Fruit fly (Drosophila melanogaster) whole organism, prepupa: ENCODE results near the gene CG6574.
A peak's percentile ranks its signal among the peaks of the same experiment; 100 is the strongest.

Experiments
- Blimp-1 ChIP-seq: fragments of 200-800 bp; sonication (Bioruptor generic); optimal IDR thresholded peaks from 3 replicates; lab custom pipeline; 2017; ENCODE audit warnings: missing biosample characterization, missing genetic modification characterization, mild to moderate bottlenecking, moderate library complexity, missing genetic modification reagents
- CG10631 ChIP-seq: fragments of 200-800 bp; sonication (Bioruptor generic); optimal IDR thresholded peaks from 2 replicates; lab custom pipeline; 2016; ENCODE audit warnings: missing biosample characterization, missing genetic modification characterization
- CG11762 ChIP-seq: fragments of 200-800 bp; sonication (Bioruptor generic); optimal IDR thresholded peaks from 3 replicates; lab custom pipeline; 2016; ENCODE audit warnings: missing biosample characterization, missing genetic modification characterization; ENCODE audit not compliant: insufficient read depth
- CG31627 ChIP-seq: fragments of 200-800 bp; sonication (Bioruptor generic); optimal IDR thresholded peaks from 3 replicates; lab custom pipeline; 2016; ENCODE audit warnings: missing biosample characterization, missing genetic modification characterization
- CG34406 ChIP-seq: fragments of 200-800 bp; sonication (Bioruptor generic); optimal IDR thresholded peaks from 3 replicates; lab custom pipeline; 2016; ENCODE audit warnings: missing biosample characterization, missing genetic modification characterization
- CG3919 ChIP-seq: fragments of 200-800 bp; sonication (Bioruptor generic); optimal IDR thresholded peaks from 3 replicates; lab custom pipeline; 2016; ENCODE audit warnings: missing biosample characterization, missing genetic modification characterization
- CG6854 ChIP-seq: fragments of 200-800 bp; sonication (Bioruptor generic); optimal IDR thresholded peaks from 2 replicates; lab custom pipeline; 2017; ENCODE audit warnings: missing biosample characterization, mild to moderate bottlenecking, missing genetic modification characterization
- CG8119 ChIP-seq: fragments of 200-800 bp; sonication (Bioruptor generic); IDR thresholded peaks from 3 replicates; pipeline ENCODE4 v1.3.6; 2022; ENCODE audit warnings: missing biosample characterization, missing genetic modification characterization
- Ets96B ChIP-seq: fragments of 200-800 bp; optimal IDR thresholded peaks from 2 replicates; lab custom pipeline; 2019; ENCODE audit warnings: missing biosample characterization, mild to moderate bottlenecking, missing genetic modification characterization, moderate library complexity
- Gug ChIP-seq: fragments of 200-800 bp; sonication (Bioruptor generic); IDR thresholded peaks from 2 replicates; pipeline ENCODE4 v1.3.6; 2022; ENCODE audit warnings: missing biosample characterization, missing genetic modification characterization
- Hr38 ChIP-seq: sonication (Bioruptor generic); optimal IDR thresholded peaks from 2 replicates; lab custom pipeline; 2016; ENCODE audit warnings: missing biosample characterization, missing genetic modification characterization
- Lpt ChIP-seq: fragments of 200-800 bp; sonication (Bioruptor generic); optimal IDR thresholded peaks from 3 replicates; lab custom pipeline; 2016; ENCODE audit warnings: missing biosample characterization, missing genetic modification characterization
- Met ChIP-seq: fragments of 200-800 bp; sonication (Bioruptor generic); optimal IDR thresholded peaks from 3 replicates; lab custom pipeline; 2016; ENCODE audit warnings: missing biosample characterization, missing genetic modification characterization
- OdsH ChIP-seq: fragments of 200-800 bp; sonication (Bioruptor generic); optimal IDR thresholded peaks from 3 replicates; lab custom pipeline; 2016; ENCODE audit warnings: missing biosample characterization, missing genetic modification characterization
- acj6 ChIP-seq: fragments of 200-800 bp; sonication (Bioruptor generic); optimal IDR thresholded peaks from 3 replicates; lab custom pipeline; 2016; ENCODE audit warnings: missing biosample characterization, missing genetic modification characterization
- dac ChIP-seq: fragments of 200-800 bp; sonication (Bioruptor generic); optimal IDR thresholded peaks from 2 replicates; lab custom pipeline; 2017; ENCODE audit warnings: missing biosample characterization, mild to moderate bottlenecking, missing genetic modification characterization
- dsx ChIP-seq: fragments of 200-800 bp; optimal IDR thresholded peaks from 3 replicates; lab custom pipeline; 2019; ENCODE audit warnings: missing biosample characterization, mild to moderate bottlenecking, missing genetic modification characterization, moderate library complexity; ENCODE audit not compliant: poor library complexity, severe bottlenecking
- fd59A ChIP-seq: fragments of 200-800 bp; sonication (Bioruptor generic); optimal IDR thresholded peaks from 2 replicates; lab custom pipeline; 2017; ENCODE audit warnings: missing biosample characterization, mild to moderate bottlenecking, missing genetic modification characterization, missing genetic modification reagents
- net ChIP-seq: fragments of 200-800 bp; sonication (Bioruptor generic); optimal IDR thresholded peaks from 3 replicates; lab custom pipeline; 2016; ENCODE audit warnings: missing biosample characterization, missing genetic modification characterization
- topi ChIP-seq: fragments of 200-800 bp; sonication (Bioruptor generic); optimal IDR thresholded peaks from 3 replicates; lab custom pipeline; 2016; ENCODE audit warnings: missing biosample characterization, missing genetic modification characterization
- vri ChIP-seq: fragments of 200-800 bp; sonication (Bioruptor generic); optimal IDR thresholded peaks from 3 replicates; lab custom pipeline; 2016; ENCODE audit warnings: missing biosample characterization, mild to moderate bottlenecking, missing genetic modification characterization

CG6574 gene

DNA sequence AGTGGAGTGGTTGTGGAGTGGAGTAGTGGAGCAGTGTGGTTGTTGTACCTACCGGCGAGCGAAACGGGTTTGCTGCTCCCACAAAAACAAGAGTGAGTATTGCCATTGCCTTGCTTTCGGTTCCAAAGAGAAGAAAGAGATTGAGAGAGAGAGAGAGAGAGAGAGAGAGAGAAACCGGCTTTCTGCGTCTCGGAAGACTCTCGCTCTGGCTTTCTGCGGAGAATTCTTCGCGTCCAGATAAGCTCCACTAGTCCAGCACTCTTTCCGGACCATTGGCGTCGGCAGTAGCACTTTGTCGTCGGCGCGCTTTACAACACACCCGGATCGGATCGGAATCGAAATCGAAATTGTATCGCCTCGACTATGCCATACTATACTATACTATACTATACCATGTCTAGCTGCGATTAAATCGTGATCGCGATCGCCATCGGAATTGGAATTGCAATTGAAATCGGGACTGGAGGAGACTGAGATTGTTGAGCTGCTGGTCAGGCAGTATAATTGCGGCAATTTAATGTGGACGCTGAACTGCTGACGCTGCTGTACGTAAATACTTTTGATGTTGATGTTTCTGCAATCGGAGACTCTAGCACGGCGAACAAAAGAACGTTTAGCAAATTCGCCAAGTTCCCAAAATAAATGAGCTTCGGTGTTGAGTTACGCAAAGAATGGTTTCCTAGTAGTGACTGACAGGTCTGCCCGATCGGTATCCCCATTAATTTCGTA is 35.8 kb downstream of the CG6574 start, which contains the start of gene Cad86C (continued):
- peak; percentile 33 for TF ChIP-seq topi (GFP tag; lab: Kevin White, UChicago)
- no peak for TF ChIP-seq Ets96B (tag; lab: Kevin White, UChicago)
- TF ChIP-seq Lpt (GFP tag; lab: Kevin White, UChicago), result peak; percentile 48
- TF ChIP-seq net, result no peak
- TF ChIP-seq CG3919 (GFP tag; lab: Kevin White, UChicago), result peak; percentile 52
- TF ChIP-seq CG6854 (GFP tag; lab: Kevin White, UChicago), result peak; percentile 67
- TF ChIP-seq fd59A (GFP tag; lab: Kevin White, UChicago), result no peak
- TF ChIP-seq vri, result peak; percentile 11
- no peak for TF ChIP-seq dac
- TF ChIP-seq CG8119, result peak; percentile 65; the same call in 2 of the 3 replicates
- peak; percentile 72 for TF ChIP-seq dsx

DNA sequence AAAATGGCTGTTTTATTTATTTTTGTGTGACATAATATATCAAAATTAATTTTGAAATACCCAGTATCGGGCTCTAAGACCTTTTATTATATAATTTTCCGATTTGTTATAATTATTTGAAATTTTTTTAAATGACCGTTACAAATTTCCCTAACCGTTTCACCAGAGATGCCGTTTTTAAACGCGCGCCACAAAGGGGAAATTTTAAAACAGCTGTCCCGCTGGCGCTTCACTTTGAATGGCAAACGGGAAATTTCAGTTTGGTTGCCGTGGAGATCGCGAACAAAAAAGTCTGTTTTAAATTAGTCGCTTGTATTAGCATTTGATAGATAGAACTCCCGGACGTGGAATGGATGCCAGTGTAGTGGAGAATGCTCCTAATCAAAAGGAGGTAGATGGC is 47.8 kb downstream of the CG6574 start, which contains the start of the genes CG14693 and TTLL15:
Gene CG14693, minus strand, starts transcription at position 16 of the 400 bp plus-strand sequence.
Gene TTLL15, plus strand, starts transcription at position 257 of the 400 bp plus-strand sequence.
- TF ChIP-seq topi (GFP tag; lab: Kevin White, UChicago) (no peak), Hr38 (GFP tag; lab: Kevin White, UChicago) (no peak), CG31627 (GFP tag; lab: Kevin White, UChicago) (no peak), Blimp-1 (no peak), OdsH (no peak), CG10631 (GFP tag; lab: Kevin White, UChicago) (no peak), acj6 (GFP tag; lab: Kevin White, UChicago) (no peak), Met (no peak), CG34406 (GFP tag; lab: Kevin White, UChicago) (no peak), CG3919 (GFP tag; lab: Kevin White, UChicago) (no peak), Gug (no peak), CG11762 (GFP tag; lab: Kevin White, UChicago) (no peak)
